Worm (Caenorhabditis elegans) whole organism, young adult: Measurements from ENCODE around the gene F13A7.7.

Experiments used
- B0019.2 ChIP-seq: fragments of 200-800 bp; sonication (Bioruptor generic); conservative IDR thresholded peaks from 2 replicates; pipeline ENCODE4 v1.3.6; 2022; ENCODE audit warnings: missing genetic modification reagents, missing genetic modification characterization, missing compliant biosample characterization
- B0261.1 ChIP-seq: sonication (generic microtip); optimal IDR thresholded peaks from 2 replicates; lab custom pipeline; 2016; ENCODE audit warnings: mild to moderate bottlenecking, missing genetic modification characterization, moderate library complexity, missing compliant biosample characterization
- C17E4.6 ChIP-seq: fragments of 200-800 bp; sonication (Bioruptor generic); IDR thresholded peaks from 2 replicates; pipeline ENCODE4 v1.3.6; 2022; ENCODE audit warnings: missing genetic modification reagents, missing genetic modification characterization, missing compliant biosample characterization
- D2030.7 ChIP-seq: fragments of 200-800 bp; sonication (Bioruptor generic); IDR thresholded peaks from 2 replicates; pipeline ENCODE4 v1.3.6; 2022; ENCODE audit warnings: missing genetic modification reagents, missing genetic modification characterization, missing compliant biosample characterization
- K12H6.12 ChIP-seq: fragments of 200-800 bp; sonication (Bioruptor generic); optimal IDR thresholded peaks from 2 replicates; lab custom pipeline; 2018; ENCODE audit warnings: mild to moderate bottlenecking, missing genetic modification characterization, missing compliant biosample characterization
- Y56A3A.18 ChIP-seq: fragments of 200-800 bp; sonication (Bioruptor generic); IDR thresholded peaks from 2 replicates; pipeline ENCODE4 v1.3.6; 2022; ENCODE audit warnings: missing genetic modification reagents, missing genetic modification characterization, missing compliant biosample characterization
- ZK185.1 ChIP-seq: sonication (generic microtip); optimal IDR thresholded peaks from 2 replicates; lab custom pipeline; 2016; ENCODE audit warnings: mild to moderate bottlenecking, missing genetic modification characterization, missing compliant biosample characterization; ENCODE audit not compliant: poor library complexity, severe bottlenecking
- akir-1 ChIP-seq: fragments of 200-800 bp; sonication (Bioruptor generic); optimal IDR thresholded peaks from 2 replicates; lab custom pipeline; 2018; ENCODE audit warnings: mild to moderate bottlenecking, missing genetic modification characterization, moderate library complexity, missing compliant biosample characterization
- ama-1 ChIP-seq, 3 experiments: fragments of 150-350 bp in 1 of 3; sonication (generic microtip) in 2 of 3; optimal IDR thresholded peaks; 2 replicates each; lab custom pipeline; 2014 to 2018; ENCODE audit warnings: missing biosample characterization in 2 of 3, missing genetic modification characterization in 2 of 3, missing genetic modification reagents in 2 of 3
- ceh-100 ChIP-seq: fragments of 200-800 bp; sonication (Bioruptor generic); IDR thresholded peaks from 2 replicates; pipeline ENCODE4 v1.3.6; 2022; ENCODE audit warnings: missing genetic modification reagents, missing genetic modification characterization, missing compliant biosample characterization
- ceh-79 ChIP-seq: sonication (generic microtip); optimal IDR thresholded peaks from 2 replicates; lab custom pipeline; 2017; ENCODE audit warnings: mild to moderate bottlenecking, missing genetic modification characterization, missing compliant biosample characterization
- ets-4 ChIP-seq: fragments of 200-800 bp; sonication (Bioruptor generic); optimal IDR thresholded peaks from 2 replicates; lab custom pipeline; 2018; ENCODE audit warnings: mild to moderate bottlenecking, missing genetic modification characterization, missing compliant biosample characterization
- him-1 ChIP-seq: sonication (generic microtip); optimal IDR thresholded peaks from 2 replicates; lab custom pipeline; 2016; ENCODE audit warnings: missing genotype, missing genetic modification reagents, missing genetic modification characterization, missing compliant biosample characterization
- hrde-1 ChIP-seq: sonication (generic microtip); optimal IDR thresholded peaks from 2 replicates; lab custom pipeline; 2016; ENCODE audit warnings: missing genetic modification characterization, mild to moderate bottlenecking, missing compliant biosample characterization, moderate library complexity, missing genotype, missing genetic modification reagents, borderline replicate concordance
- lin-35 ChIP-seq, 3 experiments: fragments of 150-350 bp in 2 of 3; sonication (generic microtip) in 1 of 3; optimal IDR thresholded peaks; 2 replicates each; lab custom pipeline; 2014 to 2018; ENCODE audit warnings: missing biosample characterization in 3 of 3, missing genetic modification characterization in 3 of 3, missing genetic modification reagents in 3 of 3
- lin-54 ChIP-seq: fragments of 200-800 bp; sonication (Bioruptor generic); optimal IDR thresholded peaks from 2 replicates; lab custom pipeline; 2018; ENCODE audit warnings: mild to moderate bottlenecking, missing genetic modification characterization, missing compliant biosample characterization
- madf-3 ChIP-seq: fragments of 200-800 bp; sonication (Bioruptor generic); IDR thresholded peaks from 2 replicates; pipeline ENCODE4 v1.3.6; 2022; ENCODE audit warnings: missing genetic modification reagents, missing genetic modification characterization, missing compliant biosample characterization
- mel-28 ChIP-seq: sonication (generic microtip); optimal IDR thresholded peaks from 2 replicates; lab custom pipeline; 2016; ENCODE audit warnings: borderline replicate concordance, mild to moderate bottlenecking, missing genetic modification characterization, missing compliant biosample characterization
- nfya-2 ChIP-seq: fragments of 200-800 bp; sonication (Bioruptor generic); IDR thresholded peaks from 2 replicates; pipeline ENCODE4 v1.3.6; 2022; ENCODE audit warnings: missing genetic modification reagents, missing genetic modification characterization, missing compliant biosample characterization
- nhr-120 ChIP-seq: fragments of 200-800 bp; sonication (Bioruptor generic); IDR thresholded peaks from 2 replicates; pipeline ENCODE4 v1.3.6; 2022; ENCODE audit warnings: missing genetic modification characterization, missing compliant biosample characterization
- nhr-27 ChIP-seq: fragments of 200-800 bp; sonication (Bioruptor generic); optimal IDR thresholded peaks from 2 replicates; lab custom pipeline; 2018; ENCODE audit warnings: mild to moderate bottlenecking, missing genetic modification characterization, moderate library complexity, missing compliant biosample characterization
- nhr-80 ChIP-seq: sonication (generic microtip); optimal IDR thresholded peaks from 2 replicates; lab custom pipeline; 2016; ENCODE audit warnings: missing genetic modification characterization, missing compliant biosample characterization
- sea-2 ChIP-seq: fragments of 200-800 bp; sonication (Bioruptor generic); IDR thresholded peaks from 2 replicates; pipeline ENCODE4 v1.3.6; 2022; ENCODE audit warnings: missing genetic modification characterization, missing compliant biosample characterization
- snpc-1.1 ChIP-seq: sonication (generic microtip); optimal IDR thresholded peaks from 2 replicates; lab custom pipeline; 2017; ENCODE audit warnings: missing genetic modification characterization, mild to moderate bottlenecking, missing compliant biosample characterization, antibody characterized with exemption, moderate library complexity, missing genotype, missing genetic modification reagents; ENCODE audit not compliant: insufficient read depth
- snpc-1.3 ChIP-seq: sonication (generic microtip); optimal IDR thresholded peaks from 2 replicates; lab custom pipeline; 2017; ENCODE audit warnings: missing genetic modification characterization, mild to moderate bottlenecking, missing compliant biosample characterization, antibody characterized with exemption, moderate library complexity, missing genotype, missing genetic modification reagents; ENCODE audit not compliant: insufficient read depth
- snpc-3.4 ChIP-seq: sonication (generic microtip); optimal IDR thresholded peaks from 2 replicates; lab custom pipeline; 2017; ENCODE audit warnings: missing genetic modification characterization, mild to moderate bottlenecking, missing compliant biosample characterization, antibody characterized with exemption, moderate library complexity, missing genotype, missing genetic modification reagents
- snpc-4 ChIP-seq, 5 experiments: fragments of 150-350 bp in 1 of 5; sonication (generic microtip) in 4 of 5; optimal IDR thresholded peaks; 2 replicates each; lab custom pipeline; 2014 to 2018; ENCODE audit warnings: missing genetic modification characterization in 5 of 5, missing biosample characterization in 3 of 5, antibody characterized with exemption in 2 of 5, mild to moderate bottlenecking in 2 of 5, missing compliant biosample characterization in 2 of 5, missing genotype in 2 of 5, moderate library complexity in 2 of 5, missing genetic modification reagents in 1 of 5
- unc-130 ChIP-seq: sonication (generic microtip); optimal IDR thresholded peaks from 2 replicates; lab custom pipeline; 2016; ENCODE audit warnings: missing genetic modification reagents, missing genetic modification characterization, missing compliant biosample characterization
- xnd-1 ChIP-seq: sonication (generic microtip); optimal IDR thresholded peaks from 2 replicates; lab custom pipeline; 2016; ENCODE audit warnings: missing genotype, missing genetic modification reagents, missing genetic modification characterization, missing compliant biosample characterization
- ztf-25 ChIP-seq: fragments of 200-800 bp; sonication (Bioruptor generic); IDR thresholded peaks from 2 replicates; pipeline ENCODE4 v1.3.6; 2022; ENCODE audit warnings: missing genetic modification reagents, missing genetic modification characterization, missing compliant biosample characterization
- ztf-3 ChIP-seq: fragments of 200-800 bp; sonication (Bioruptor generic); optimal IDR thresholded peaks from 2 replicates; lab custom pipeline; 2018; ENCODE audit warnings: mild to moderate bottlenecking, missing genetic modification characterization, missing compliant biosample characterization

Gene F13A7.7

ce11 chrV:16350061-16350460 lies 33.6 kb downstream of the F13A7.7 start (continued):
- no peak for TF ChIP-seq nhr-120 (GFP tag; lab: Robert Waterston, UW)
- no peak for TF ChIP-seq akir-1 (GFP tag; lab: Kevin White, UChicago)
- no peak for TF ChIP-seq nfya-2 (GFP tag; lab: Robert Waterston, UW)
- TF ChIP-seq sea-2 (GFP tag; lab: Robert Waterston, UW) = no peak
- TF ChIP-seq ceh-100 (GFP tag; lab: Robert Waterston, UW) = no peak

ce11 chrV:16346406-16347108 lies 37.1 kb downstream of the F13A7.7 start, which contains the start of the genes W08G11.5 and W08G11.1:
Gene W08G11.5, minus strand, starts transcription at chrV:16346506.
Gene W08G11.1, plus strand, starts transcription at chrV:16347058.
- TF ChIP-seq nhr-27 (tag; lab: Kevin White, UChicago) (no peak), lin-54 (GFP tag; lab: Kevin White, UChicago) (no peak), snpc-1.3 (tag; lab: Kevin White, UChicago) (no peak), lin-35 (GFP tag; optimal IDR thresholded peaks at IDR 0.05; lab: Kevin White, UChicago) (no peak), snpc-3.4 (tag; lab: Kevin White, UChicago) (no peak), snpc-4 (GFP tag; optimal IDR thresholded peaks at IDR 0.05; lab: Kevin White, UChicago) (no peak), snpc-4 (tag; optimal IDR thresholded peaks at IDR 0.05; lab: Kevin White, UChicago) (no peak), unc-130 (no peak), ets-4 (GFP tag; lab: Kevin White, UChicago) (no peak), madf-3 (GFP tag; lab: Robert Waterston, UW) (no peak), ztf-3 (GFP tag; lab: Kevin White, UChicago) (no peak), D2030.7 (GFP tag; lab: Robert Waterston, UW) (no peak), Y56A3A.18 (no peak), ztf-25 (no peak), B0019.2 (GFP tag; lab: Robert Waterston, UW) (no peak), C17E4.6 (GFP tag; lab: Robert Waterston, UW) (no peak), xnd-1 (tag; lab: Kevin White, UChicago) (no peak), him-1 (no peak), K12H6.12 (tag; lab: Kevin White, UChicago) (no peak), B0261.1 (tag; lab: Kevin White, UChicago) (no peak), hrde-1 (tag; lab: Kevin White, UChicago) (no peak)

- TF ChIP-seq ceh-79 (tag; lab: Kevin White, UChicago) = no peak
- no peak for TF ChIP-seq snpc-1.1
- no peak for TF ChIP-seq mel-28 (tag; lab: Kevin White, UChicago)
- TF ChIP-seq C17E4.6 (GFP tag; lab: Robert Waterston, UW) = no peak
- TF ChIP-seq ama-1 (optimal IDR thresholded peaks at IDR 0.05; lab: Kevin White, UChicago) = no peak
- no peak for TF ChIP-seq ama-1 (GFP tag; optimal IDR thresholded peaks at IDR 0.05; lab: Kevin White, UChicago)
- peak; percentile 24 for TF ChIP-seq nhr-80 (tag; lab: Kevin White, UChicago)
- no peak for TF ChIP-seq ZK185.1 (tag; lab: Kevin White, UChicago)
These were observed 41.4 kb downstream of the F13A7.7 start, which contains the start of gene nhr-193 for ce11 chrV:16342258-16342618. Gene nhr-193, plus strand, starts transcription at chrV:16342308.
